Fruit fly (Drosophila melanogaster) whole organism, wandering third instar larva: ENCODE measurements around the gene CG31344.

Experiments
- CG32264 ChIP-seq: fragments of 200-800 bp; sonication (Bioruptor generic); optimal IDR thresholded peaks from 2 replicates; lab custom pipeline; 2016; ENCODE audit warnings: missing biosample characterization, missing genetic modification characterization
- CG9705 ChIP-seq: fragments of 200-800 bp; sonication (Bioruptor generic); optimal IDR thresholded peaks from 2 replicates; lab custom pipeline; 2018; ENCODE audit warnings: missing biosample characterization, mild to moderate bottlenecking, missing genetic modification characterization
- CrebA ChIP-seq: fragments of 200-800 bp; sonication (Bioruptor generic); optimal IDR thresholded peaks from 2 replicates; lab custom pipeline; 2016; ENCODE audit warnings: missing biosample characterization, mild to moderate bottlenecking, missing genetic modification characterization, borderline replicate concordance
- Dfd ChIP-seq: fragments of >200 bp; optimal IDR thresholded peaks from 2 replicates; lab custom pipeline; 2017; ENCODE audit warnings: missing biosample characterization, missing genetic modification characterization
- Dif ChIP-seq: fragments of 200-275, 200-300 bp; sonication (Bioruptor generic); optimal IDR thresholded peaks from 2 replicates; lab custom pipeline; 2018; ENCODE audit warnings: missing biosample characterization, missing genetic modification characterization; ENCODE audit not compliant: partially characterized antibody
- GATAd ChIP-seq: sonication (Bioruptor generic); optimal IDR thresholded peaks from 2 replicates; lab custom pipeline; 2016; ENCODE audit warnings: missing biosample characterization, missing genetic modification characterization
- HLH106 ChIP-seq: fragments of 200-800 bp; optimal IDR thresholded peaks from 3 replicates; lab custom pipeline; 2019; ENCODE audit warnings: missing biosample characterization, mild to moderate bottlenecking, missing genetic modification characterization, moderate library complexity
- Hnf4 ChIP-seq: fragments of 200-800 bp; sonication (Bioruptor generic); optimal IDR thresholded peaks from 2 replicates; lab custom pipeline; 2016; ENCODE audit warnings: missing biosample characterization, mild to moderate bottlenecking, missing genetic modification characterization
- Hr83 ChIP-seq: fragments of 200-300 bp; sonication (Bioruptor generic); optimal IDR thresholded peaks from 2 replicates; lab custom pipeline; 2016; ENCODE audit warnings: missing biosample characterization, mild to moderate bottlenecking, missing genetic modification characterization, moderate library complexity; ENCODE audit not compliant: poor library complexity, severe bottlenecking
- Jra ChIP-seq: sonication (Bioruptor generic); optimal IDR thresholded peaks from 2 replicates; lab custom pipeline; 2016; ENCODE audit warnings: missing biosample characterization, missing genetic modification characterization
- Myc ChIP-seq: fragments of >200 bp; optimal IDR thresholded peaks from 2 replicates; lab custom pipeline; 2017
- N ChIP-seq: fragments of >200 bp; optimal IDR thresholded peaks from 2 replicates; lab custom pipeline; 2018; ENCODE audit warnings: missing biosample characterization, missing external identifiers, missing genetic modification characterization
- OdsH ChIP-seq: fragments of 200-800 bp; sonication (Bioruptor generic); optimal IDR thresholded peaks from 2 replicates; lab custom pipeline; 2016; ENCODE audit warnings: missing biosample characterization, mild to moderate bottlenecking, missing genetic modification characterization
- Rel ChIP-seq, 2 experiments: fragments of 200-800 bp; sonication (Bioruptor generic) in 1 of 2; optimal IDR thresholded peaks; 2 replicates in 1 of 2; 3 replicates in 1 of 2; lab custom pipeline; 2016 to 2019; ENCODE audit warnings: mild to moderate bottlenecking in 2 of 2, missing biosample characterization in 2 of 2, missing genetic modification characterization in 2 of 2, moderate library complexity in 1 of 2
- Sp1 ChIP-seq: fragments of 200-800 bp; sonication (Bioruptor generic); optimal IDR thresholded peaks from 3 replicates; lab custom pipeline; 2019; ENCODE audit warnings: missing biosample characterization, mild to moderate bottlenecking, missing genetic modification characterization, moderate library complexity
- Vsx2 ChIP-seq: fragments of 200-300, 225-300 bp; sonication (Bioruptor generic); optimal IDR thresholded peaks from 2 replicates; lab custom pipeline; 2018; ENCODE audit warnings: missing biosample characterization, missing genetic modification characterization; ENCODE audit not compliant: partially characterized antibody
- br ChIP-seq: fragments of 200-800 bp; sonication (Bioruptor generic); optimal IDR thresholded peaks from 2 replicates; lab custom pipeline; 2016; ENCODE audit warnings: missing biosample characterization, missing genetic modification characterization
- brk ChIP-seq: fragments of 200-800 bp; sonication (Bioruptor generic); optimal IDR thresholded peaks from 2 replicates; lab custom pipeline; 2016; ENCODE audit warnings: missing biosample characterization, mild to moderate bottlenecking, missing genetic modification characterization
- dsf ChIP-seq: sonication (Bioruptor generic); optimal IDR thresholded peaks from 2 replicates; lab custom pipeline; 2016; ENCODE audit warnings: missing biosample characterization, missing genetic modification characterization, borderline replicate concordance
- ey ChIP-seq: fragments of 200-800 bp; sonication (Bioruptor generic); optimal IDR thresholded peaks from 2 replicates; lab custom pipeline; 2016; ENCODE audit warnings: missing biosample characterization, missing genetic modification characterization
- foxo ChIP-seq, 2 experiments: fragments of 200-800 bp; sonication (Bioruptor generic); optimal IDR thresholded peaks; 2 replicates in 1 of 2; 3 replicates in 1 of 2; lab custom pipeline; 2016 to 2017; ENCODE audit warnings: missing biosample characterization in 2 of 2, missing genetic modification characterization in 2 of 2
- fru ChIP-seq: fragments of 200-800 bp; sonication (Bioruptor generic); optimal IDR thresholded peaks from 3 replicates; lab custom pipeline; 2016; ENCODE audit warnings: missing biosample characterization, mild to moderate bottlenecking, missing genetic modification characterization
- h ChIP-seq: fragments of 200-800 bp; sonication (Bioruptor generic); optimal IDR thresholded peaks from 3 replicates; lab custom pipeline; 2016; ENCODE audit warnings: missing biosample characterization, mild to moderate bottlenecking, missing genetic modification characterization
- jim ChIP-seq: fragments of 175-275, 200-325 bp; sonication (Bioruptor generic); optimal IDR thresholded peaks from 2 replicates; lab custom pipeline; 2016; ENCODE audit warnings: missing biosample characterization, mild to moderate bottlenecking, missing genetic modification characterization
- pan ChIP-seq: fragments of >200 bp; optimal IDR thresholded peaks from 2 replicates; lab custom pipeline; 2017
- psq ChIP-seq: fragments of 200-800 bp; sonication (Bioruptor generic); optimal IDR thresholded peaks from 3 replicates; lab custom pipeline; 2017; ENCODE audit warnings: missing biosample characterization, mild to moderate bottlenecking, missing genetic modification characterization, moderate library complexity
- rgr ChIP-seq: fragments of 200-800 bp; sonication (Bioruptor generic); optimal IDR thresholded peaks from 3 replicates; lab custom pipeline; 2016; ENCODE audit warnings: missing biosample characterization, mild to moderate bottlenecking, missing genetic modification characterization
- sage ChIP-seq: fragments of 200-800 bp; sonication (Bioruptor generic); optimal IDR thresholded peaks from 2 replicates; lab custom pipeline; 2016; ENCODE audit warnings: missing biosample characterization, mild to moderate bottlenecking, missing genetic modification characterization
- sv ChIP-seq: fragments of 200-800 bp; sonication (Bioruptor generic); optimal IDR thresholded peaks from 3 replicates; lab custom pipeline; 2016; ENCODE audit warnings: missing biosample characterization, missing genetic modification characterization
- tai ChIP-seq: sonication (Bioruptor generic); optimal IDR thresholded peaks from 2 replicates; lab custom pipeline; 2016; ENCODE audit warnings: missing biosample characterization, missing genetic modification characterization
- usp ChIP-seq: fragments of >200 bp; optimal IDR thresholded peaks from 2 replicates; lab custom pipeline; 2017; ENCODE audit warnings: missing biosample characterization, missing genetic modification characterization
- woc ChIP-seq: sonication (Bioruptor generic); optimal IDR thresholded peaks from 2 replicates; lab custom pipeline; 2016; ENCODE audit warnings: missing biosample characterization, mild to moderate bottlenecking, missing genetic modification characterization

CG31344 gene

DNA sequence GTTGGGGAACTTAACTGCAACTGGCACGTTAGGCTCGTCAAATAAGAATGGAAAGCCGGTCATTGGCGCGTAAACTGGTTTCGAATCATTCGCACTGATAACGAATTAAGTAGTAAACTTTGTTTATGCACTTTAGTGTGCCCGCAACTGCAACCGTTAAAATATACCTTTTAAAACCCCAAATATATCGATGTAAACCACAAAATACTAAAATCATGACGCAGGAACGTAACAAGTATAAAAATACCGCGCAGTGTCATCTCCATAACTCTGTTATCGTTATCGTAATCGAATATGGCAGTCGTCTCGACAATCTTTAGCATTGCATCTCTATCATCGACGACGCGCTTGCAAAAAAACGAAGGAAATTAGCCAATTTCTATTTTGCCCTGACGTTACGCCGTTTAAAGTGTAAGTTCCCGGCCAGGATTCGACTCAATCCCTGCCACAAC lies at the start of gene CG31344, which contains the start of gene Caf1-55:
Gene CG31344, minus strand, starts transcription at position 51 of the 452 bp plus-strand sequence.
Gene Caf1-55, plus strand, starts transcription at position 298 of the 452 bp plus-strand sequence.
- TF ChIP-seq Hr83 (GFP tag; lab: Kevin White, UChicago): no peak
- no peak for TF ChIP-seq Rel (GFP tag; optimal IDR thresholded peaks at IDR 0.05; lab: Kevin White, UChicago)
- TF ChIP-seq Rel (tag; optimal IDR thresholded peaks at IDR 0.05; lab: Kevin White, UChicago): peak; percentile 70
- peak; percentile 19 for TF ChIP-seq dsf
- TF ChIP-seq usp: no peak
- no peak for TF ChIP-seq GATAd (GFP tag; lab: Kevin White, UChicago)
- TF ChIP-seq psq: no peak
- no peak for TF ChIP-seq Hnf4 (GFP tag; lab: Kevin White, UChicago)
- no peak for TF ChIP-seq foxo (GFP tag; optimal IDR thresholded peaks at IDR 0.05; lab: Kevin White, UChicago)
- TF ChIP-seq woc (GFP tag; lab: Kevin White, UChicago): no peak
- no peak for TF ChIP-seq CG9705
- no peak for TF ChIP-seq sage
- TF ChIP-seq sv (GFP tag; lab: Kevin White, UChicago): no peak
- TF ChIP-seq CG32264 (GFP tag; lab: Kevin White, UChicago): no peak
- TF ChIP-seq ey: peak; percentile 10
- TF ChIP-seq HLH106 (tag; lab: Kevin White, UChicago): no peak
- no peak for TF ChIP-seq br
- TF ChIP-seq pan (lab: Kevin White, UChicago): no peak
- TF ChIP-seq Jra (GFP tag; lab: Kevin White, UChicago): peak; percentile 50
- TF ChIP-seq Dif (GFP tag; lab: Kevin White, UChicago): no peak
- no peak for TF ChIP-seq jim (GFP tag; lab: Kevin White, UChicago)
- TF ChIP-seq rgr (GFP tag; lab: Kevin White, UChicago): no peak

DNA sequence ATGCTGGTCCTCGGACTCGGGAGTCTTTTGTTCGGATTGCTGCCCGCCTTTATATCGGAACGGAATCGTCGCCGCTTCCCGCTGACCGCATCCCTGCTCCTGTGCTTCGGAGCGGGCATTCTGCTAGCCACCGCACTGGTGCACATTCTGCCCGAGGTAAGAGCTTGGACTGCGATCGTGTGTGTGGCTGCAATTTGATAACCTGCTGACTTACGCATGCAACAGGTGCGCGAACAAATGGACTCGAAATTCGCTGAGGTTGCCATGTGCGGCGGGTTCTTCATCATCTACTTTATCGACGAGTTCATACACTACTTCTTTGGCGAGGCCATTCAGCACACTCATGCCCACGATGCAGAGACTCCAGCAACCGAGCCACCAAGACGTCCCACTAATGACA lies 43.7 kb upstream of the CG31344 start:
- TF ChIP-seq pan (lab: Kevin White, UChicago): no peak
- no peak for TF ChIP-seq Dfd (GFP tag; lab: Kevin White, UChicago)
- no peak for TF ChIP-seq jim (GFP tag; lab: Kevin White, UChicago)
- no peak for TF ChIP-seq HLH106 (tag; lab: Kevin White, UChicago)
- no peak for TF ChIP-seq tai
- TF ChIP-seq CG32264 (GFP tag; lab: Kevin White, UChicago): no peak
- TF ChIP-seq Hnf4 (GFP tag; lab: Kevin White, UChicago): no peak
- TF ChIP-seq CrebA (GFP tag; lab: Kevin White, UChicago): no peak

DNA sequence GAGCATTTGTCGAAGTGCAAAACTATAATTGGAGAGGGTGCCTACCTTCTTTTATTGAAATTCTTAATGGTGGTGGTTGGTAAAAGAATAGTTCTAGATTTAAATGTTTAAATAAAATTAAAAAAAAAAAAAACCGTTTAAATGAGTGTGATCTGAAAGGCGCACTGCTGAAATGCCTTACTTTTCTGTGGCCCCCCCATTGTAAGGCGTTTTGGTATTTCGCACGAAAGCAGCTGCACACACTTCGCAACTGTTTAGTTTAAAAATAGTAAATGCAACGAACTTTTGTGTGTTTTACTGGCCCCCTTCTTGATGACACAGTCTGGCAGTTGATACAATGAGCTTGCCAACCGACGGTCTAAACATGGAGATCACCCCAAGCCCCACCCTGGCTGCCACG lies 43.3 kb upstream of the CG31344 start, which contains the start of the genes CG14864 and Zip88E:
Gene CG14864, minus strand, starts transcription at position 113 of the 400 bp plus-strand sequence.
Gene Zip88E, plus strand, starts transcription at position 237 of the 400 bp plus-strand sequence.
- peak; percentile 22 for TF ChIP-seq Hr83 (GFP tag; lab: Kevin White, UChicago)
- no peak for TF ChIP-seq brk (GFP tag; lab: Kevin White, UChicago)
- TF ChIP-seq, all 38 proteins: peak for 1

- TF ChIP-seq N (GFP tag; lab: Kevin White, UChicago): no peak
- TF ChIP-seq h (GFP tag; lab: Kevin White, UChicago): no peak
- peak; percentile 73 for TF ChIP-seq Myc (lab: Kevin White, UChicago)
- TF ChIP-seq Rel (GFP tag; optimal IDR thresholded peaks at IDR 0.05; lab: Kevin White, UChicago): no peak
- TF ChIP-seq Rel (tag; optimal IDR thresholded peaks at IDR 0.05; lab: Kevin White, UChicago): peak; percentile 43
- peak; percentile 27 for TF ChIP-seq HLH106 (tag; lab: Kevin White, UChicago)
- TF ChIP-seq tai: no peak
- no peak for TF ChIP-seq rgr (GFP tag; lab: Kevin White, UChicago)
- no peak for TF ChIP-seq pan (lab: Kevin White, UChicago)
- TF ChIP-seq jim (GFP tag; lab: Kevin White, UChicago): no peak
- no peak for TF ChIP-seq fru
- no peak for TF ChIP-seq CG9705
- no peak for TF ChIP-seq woc (GFP tag; lab: Kevin White, UChicago)
- TF ChIP-seq OdsH (GFP tag; lab: Kevin White, UChicago): no peak
- TF ChIP-seq Sp1 (GFP tag; lab: Kevin White, UChicago): peak; percentile 28
- no peak for TF ChIP-seq foxo (GFP tag; optimal IDR thresholded peaks at IDR 0.05; lab: Kevin White, UChicago)
- no peak for TF ChIP-seq Vsx2 (GFP tag; lab: Kevin White, UChicago)
Measured at dm6 chr3R:15265406-15266040, 40.4 kb upstream of the CG31344 start, which contains the start of gene ATPsynO. Gene ATPsynO, plus strand, starts transcription at chr3R:15265591.
